Worm (Caenorhabditis elegans): ENCODE results near the gene F07G6.5.

- TF ChIP-seq ceh-90 (tag; optimal IDR thresholded peaks at IDR 0.05) = no peak
- no peak for TF ChIP-seq mep-1 (tag; optimal IDR thresholded peaks at IDR 0.05)
- TF ChIP-seq nhr-28 (tag; optimal IDR thresholded peaks at IDR 0.05) = no peak
- no peak for TF ChIP-seq ceh-63 (GFP tag; optimal IDR thresholded peaks at IDR 0.05)
- no peak for TF ChIP-seq unc-130 (tag; optimal IDR thresholded peaks at IDR 0.05)
- TF ChIP-seq nhr-76 (tag; optimal IDR thresholded peaks at IDR 0.05) = no peak
- no peak for TF ChIP-seq zag-1 (tag; optimal IDR thresholded peaks at IDR 0.05)
- TF ChIP-seq irx-1 (tag; optimal IDR thresholded peaks at IDR 0.05) = no peak
- TF ChIP-seq efl-1 (optimal IDR thresholded peaks at IDR 0.05) = no peak
- no peak for TF ChIP-seq efl-1 (GFP tag; optimal IDR thresholded peaks at IDR 0.05 in 1 of 2)
These were observed 23.1 kb upstream of the F07G6.5 start, which contains the start of gene dgn-3 for ce11 chrX:1729558-1729957.
